Fruit fly (Drosophila melanogaster) whole organism: Measurements from ENCODE around the gene Traf4.
A peak's percentile ranks its signal among the peaks of the same experiment; 100 is the strongest.

Source experiments
- CG8478 ChIP-seq: fragments of >200 bp; optimal IDR thresholded peaks from 2 replicates; lab custom pipeline; 2018; ENCODE audit warnings: inconsistent platforms
- Dll ChIP-seq: fragments of >200 bp; optimal IDR thresholded peaks from 2 replicates; lab custom pipeline; 2017
- EcR ChIP-seq, 2 experiments: fragments of >200 bp; optimal IDR thresholded peaks; 2 replicates each; lab custom pipeline; 2017; ENCODE audit warnings: missing biosample characterization in 2 of 2, missing genetic modification characterization in 2 of 2, missing genetic modification reagents in 2 of 2
- pan ChIP-seq: fragments of >200 bp; optimal IDR thresholded peaks from 2 replicates; lab custom pipeline; 2017
- psq ChIP-seq: fragments of >200 bp; optimal IDR thresholded peaks from 2 replicates; lab custom pipeline; 2017
- usp ChIP-seq: fragments of >200 bp; optimal IDR thresholded peaks from 2 replicates; lab custom pipeline; 2017; ENCODE audit warnings: missing biosample characterization, missing genetic modification characterization, mixed read lengths

The Traf4 gene

dm6 chr2L:4345569-4346131 lies 16.1 kb upstream of the Traf4 start:
- TF ChIP-seq CG8478 (lab: Kevin White, UChicago) (no peak), pan (no peak), EcR (GFP tag; optimal IDR thresholded peaks at IDR 0.05; lab: Kevin White, UChicago) (no peak), Dll (lab: Kevin White, UChicago) (no peak), usp (no peak), psq (lab: Kevin White, UChicago) (no peak)

- no peak for TF ChIP-seq Dll (lab: Kevin White, UChicago)
- TF ChIP-seq EcR (GFP tag; optimal IDR thresholded peaks at IDR 0.05; lab: Kevin White, UChicago): no peak
- no peak for TF ChIP-seq CG8478 (lab: Kevin White, UChicago)
- TF ChIP-seq psq (lab: Kevin White, UChicago): no peak
- no peak for TF ChIP-seq pan
- TF ChIP-seq usp: no peak
These were observed 15.0 kb upstream of the Traf4 start for dm6 chr2L:4346619-4347310.

- TF ChIP-seq Dll (lab: Kevin White, UChicago) (no peak), psq (lab: Kevin White, UChicago) (no peak), usp (no peak), CG8478 (lab: Kevin White, UChicago) (no peak), pan (no peak), EcR (GFP tag; optimal IDR thresholded peaks at IDR 0.05; lab: Kevin White, UChicago) (no peak)
These were observed 13.2 kb upstream of the Traf4 start for dm6 chr2L:4348545-4348944.

dm6 chr2L:4349677-4350076 lies 12.0 kb upstream of the Traf4 start:
- no peak for TF ChIP-seq Dll (lab: Kevin White, UChicago)
- TF ChIP-seq psq (lab: Kevin White, UChicago): no peak
- no peak for TF ChIP-seq CG8478 (lab: Kevin White, UChicago)
- no peak for TF ChIP-seq usp
- TF ChIP-seq pan: no peak
- TF ChIP-seq EcR (GFP tag; optimal IDR thresholded peaks at IDR 0.05; lab: Kevin White, UChicago): no peak

dm6 chr2L:4350683-4351324 lies 10.9 kb upstream of the Traf4 start:
- TF ChIP-seq psq (lab: Kevin White, UChicago): no peak
- TF ChIP-seq pan: no peak
- TF ChIP-seq CG8478 (lab: Kevin White, UChicago): no peak
- TF ChIP-seq EcR (GFP tag; optimal IDR thresholded peaks at IDR 0.05; lab: Kevin White, UChicago): no peak
- no peak for TF ChIP-seq Dll (lab: Kevin White, UChicago)
- no peak for TF ChIP-seq usp

dm6 chr2L:4352675-4353074 lies 9.1 kb upstream of the Traf4 start, which contains the start of gene CG15429:
CG15429 (plus strand) TSS chr2L:4352975.
- no peak for TF ChIP-seq pan
- TF ChIP-seq Dll (lab: Kevin White, UChicago): no peak
- no peak for TF ChIP-seq psq (lab: Kevin White, UChicago)

- TF ChIP-seq EcR (GFP tag; optimal IDR thresholded peaks at IDR 0.05; lab: Kevin White, UChicago) (peak in 1 of 2 experiments; percentile 90), usp (no peak)
These were observed 6.7 kb upstream of the Traf4 start for dm6 chr2L:4355066-4355465.

dm6 chr2L:4359156-4359555 lies 2.6 kb upstream of the Traf4 start:
- TF ChIP-seq CG8478 (lab: Kevin White, UChicago) (no peak), pan (no peak), Dll (lab: Kevin White, UChicago) (no peak), psq (lab: Kevin White, UChicago) (no peak), EcR (GFP tag; optimal IDR thresholded peaks at IDR 0.05; lab: Kevin White, UChicago) (no peak), usp (no peak)

dm6 chr2L:4360882-4361281 lies 843 bp upstream of the Traf4 start:
- peak in 1 of 2 experiments; percentile 45 for TF ChIP-seq EcR (GFP tag; optimal IDR thresholded peaks at IDR 0.05; lab: Kevin White, UChicago)
- TF ChIP-seq usp: no peak

- TF ChIP-seq CG8478 (lab: Kevin White, UChicago) (no peak), pan (no peak), EcR (GFP tag; optimal IDR thresholded peaks at IDR 0.05; lab: Kevin White, UChicago) (no peak), Dll (lab: Kevin White, UChicago) (no peak), usp (no peak), psq (lab: Kevin White, UChicago) (no peak)
These were observed 2.1 kb downstream of the Traf4 start for dm6 chr2L:4363707-4364270.

dm6 chr2L:4364914-4365313 lies 3.2 kb downstream of the Traf4 start:
- TF ChIP-seq EcR (GFP tag; optimal IDR thresholded peaks at IDR 0.05; lab: Kevin White, UChicago) (no peak), CG8478 (lab: Kevin White, UChicago) (no peak), pan (no peak), Dll (lab: Kevin White, UChicago) (no peak), psq (lab: Kevin White, UChicago) (no peak), usp (no peak)

dm6 chr2L:4365792-4366326 lies 4.1 kb downstream of the Traf4 start:
- TF ChIP-seq CG8478 (lab: Kevin White, UChicago) (no peak), Dll (lab: Kevin White, UChicago) (no peak), EcR (GFP tag; optimal IDR thresholded peaks at IDR 0.05; lab: Kevin White, UChicago) (no peak), usp (no peak), pan (no peak), psq (lab: Kevin White, UChicago) (no peak)
